Worm (Caenorhabditis elegans): ENCODE data around the gene srh-287.

- TF ChIP-seq him-1 (tag; optimal IDR thresholded peaks at IDR 0.05) (no peak), dao-5 (tag; optimal IDR thresholded peaks at IDR 0.05) (no peak)
Observed at ce11 chrV:17795655-17796054, 5.0 kb upstream of the srh-287 start, which contains the start of gene srh-288.

Measured in whole organism, L4/young adult.